Worm (Caenorhabditis elegans): ENCODE data around the gene gon-4.

DNA sequence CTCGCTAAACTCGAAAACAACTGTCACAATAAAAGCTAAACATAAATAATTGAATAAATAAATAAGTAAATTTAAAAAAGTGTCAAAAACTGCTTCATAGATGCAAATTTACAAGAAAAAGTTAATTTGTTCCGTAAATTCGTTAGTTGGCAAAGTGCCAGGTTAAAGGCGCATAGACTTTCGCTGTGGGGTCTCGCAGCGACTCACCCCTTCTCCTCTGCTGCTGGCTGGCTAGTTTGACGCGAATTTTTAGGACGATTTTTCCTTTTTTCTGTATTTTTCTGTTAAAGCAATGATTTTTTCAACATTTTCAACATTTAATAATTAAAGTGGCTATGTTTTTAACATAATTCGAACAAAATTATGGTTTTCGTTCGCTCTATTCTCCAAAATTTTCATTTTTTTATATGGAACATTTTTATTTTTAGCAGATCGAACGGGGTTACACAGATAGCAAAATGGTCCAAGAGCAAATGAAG is 21.3 kb upstream of the gon-4 start, which contains the start of gene rack-1:
- no peak for TF ChIP-seq dao-5 (tag; optimal IDR thresholded peaks at IDR 0.05)
- TF ChIP-seq W03F9.2 (tag; optimal IDR thresholded peaks at IDR 0.05) = peak; percentile 74

Data from whole organism, L4/young adult.